Worm (Caenorhabditis elegans) whole organism, mixed stage, embryonic: ENCODE measurements around the gene T26E4.4.

ENCODE experiments used
- drap-1 ChIP-seq: fragments of 200-800 bp; sonication (Bioruptor generic); optimal IDR thresholded peaks from 3 replicates; lab custom pipeline; 2018; ENCODE audit warnings: mild to moderate bottlenecking, missing genetic modification characterization, missing compliant biosample characterization
- flh-1 ChIP-seq: fragments of 200-800 bp; sonication (Bioruptor generic); optimal IDR thresholded peaks from 2 replicates; lab custom pipeline; 2018; ENCODE audit warnings: mild to moderate bottlenecking, missing genetic modification characterization, moderate library complexity, missing compliant biosample characterization
- mls-2 ChIP-seq: sonication (generic microtip); optimal IDR thresholded peaks from 2 replicates; lab custom pipeline; 2016; ENCODE audit warnings: mild to moderate bottlenecking, missing genetic modification characterization, moderate library complexity, missing compliant biosample characterization
- nhr-28 ChIP-seq: fragments of 150-350 bp; optimal IDR thresholded peaks from 2 replicates; lab custom pipeline; 2014; ENCODE audit warnings: missing biosample characterization, missing genetic modification characterization
- snpc-4 ChIP-seq: fragments of 150-350 bp; optimal IDR thresholded peaks from 2 replicates; lab custom pipeline; 2014; ENCODE audit warnings: missing biosample characterization, missing genetic modification characterization

DNA sequence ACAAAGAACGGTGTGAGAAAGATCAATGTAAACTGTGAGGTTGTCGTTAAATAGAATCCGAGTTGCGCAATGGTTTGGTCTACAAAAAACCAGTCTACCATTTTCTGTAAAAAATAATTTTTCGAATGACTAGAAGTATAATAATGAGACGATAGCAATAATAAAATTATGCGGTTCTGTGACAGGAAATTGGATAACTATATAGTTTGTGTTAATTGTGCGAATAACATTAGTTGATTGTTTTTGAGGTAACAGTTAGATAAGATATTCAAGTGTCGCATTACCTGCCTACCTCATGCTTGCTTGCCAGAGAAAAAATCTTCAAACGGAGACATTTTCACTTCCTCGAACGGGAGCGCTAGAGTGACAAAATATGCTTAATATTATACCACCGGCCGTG is 50.5 kb downstream of the T26E4.4 start, which contains the start of gene str-18:
- TF ChIP-seq nhr-28 (tag; lab: Kevin White, UChicago) (no peak), mls-2 (tag; lab: Kevin White, UChicago) (no peak), drap-1 (GFP tag; lab: Kevin White, UChicago) (no peak), snpc-4 (tag; lab: Kevin White, UChicago) (no peak), flh-1 (GFP tag; lab: Kevin White, UChicago) (no peak)
